Fruit fly (Drosophila melanogaster) whole organism, pupa: ENCODE data around the gene CG3448.
A peak's percentile ranks its signal among the peaks of the same experiment; 100 is the strongest.

ENCODE experiments used
- CG12605 ChIP-seq: fragments of 200-800 bp; sonication (Bioruptor generic); IDR thresholded peaks from 2 replicates; pipeline ENCODE4 v1.3.6; 2022; ENCODE audit warnings: missing biosample characterization, missing genetic modification characterization
- CG17806 ChIP-seq: fragments of 200-800 bp; sonication (Bioruptor generic); optimal IDR thresholded peaks from 2 replicates; lab custom pipeline; 2018; ENCODE audit warnings: missing biosample characterization, mild to moderate bottlenecking, missing genetic modification characterization, moderate library complexity
- CG32121 ChIP-seq: fragments of 200-800 bp; sonication (Bioruptor generic); IDR thresholded peaks from 2 replicates; pipeline ENCODE4 v1.3.6; 2022; ENCODE audit warnings: missing biosample characterization, missing genetic modification characterization
- CG4496 ChIP-seq: fragments of 200-800 bp; sonication (Bioruptor generic); IDR thresholded peaks from 3 replicates; pipeline ENCODE4 v1.3.6; 2022; ENCODE audit warnings: missing biosample characterization, missing genetic modification characterization
- CG9948 ChIP-seq: fragments of 200-800 bp; sonication (Bioruptor generic); optimal IDR thresholded peaks from 2 replicates; lab custom pipeline; 2018; ENCODE audit warnings: missing biosample characterization, mild to moderate bottlenecking, missing genetic modification characterization, moderate library complexity
- Ets98B ChIP-seq: fragments of 200-800 bp; sonication (Bioruptor generic); IDR thresholded peaks from 2 replicates; pipeline ENCODE4 v1.3.6; 2022; ENCODE audit warnings: missing biosample characterization, missing genetic modification characterization
- Pif1A ChIP-seq: fragments of 200-800 bp; sonication (Bioruptor generic); optimal IDR thresholded peaks from 3 replicates; lab custom pipeline; 2016; ENCODE audit warnings: missing biosample characterization, missing genetic modification characterization
- Pif1B ChIP-seq: fragments of 200-800 bp; sonication (Bioruptor generic); optimal IDR thresholded peaks from 3 replicates; lab custom pipeline; 2016; ENCODE audit warnings: missing biosample characterization, missing genetic modification characterization

- TF ChIP-seq CG4496 (GFP tag; lab: Robert Waterston, UW) (0 out of 3 replicates have a peak, but pooled peaks have one; percentile 6), CG32121 (GFP tag; lab: Robert Waterston, UW) (no peak), CG9948 (tag; lab: Kevin White, UChicago) (no peak), CG12605 (GFP tag; lab: Robert Waterston, UW) (no peak), Pif1A (GFP tag; lab: Kevin White, UChicago) (no peak), Pif1B (no peak), Ets98B (GFP tag; lab: Robert Waterston, UW) (no peak), CG17806 (tag; lab: Kevin White, UChicago) (no peak)
Observed at dm6 chr3L:9452422-9452821, 1.1 kb upstream of the CG3448 start.
